Worm (Caenorhabditis elegans) whole organism, midembryonic: ENCODE results near the gene bcf-1.

Source experiments
- cog-1 ChIP-seq: sonication (generic microtip); optimal IDR thresholded peaks from 2 replicates; lab custom pipeline; 2016; ENCODE audit warnings: missing genetic modification characterization, missing compliant biosample characterization
- flt-1 ChIP-seq: fragments of 200-800 bp; sonication (Bioruptor generic); IDR thresholded peaks from 2 replicates; pipeline ENCODE4 v1.3.6; 2022; ENCODE audit warnings: missing genetic modification characterization, missing compliant biosample characterization
- ztf-23 ChIP-seq: fragments of 200-800 bp; sonication (Bioruptor generic); IDR thresholded peaks from 2 replicates; pipeline ENCODE4 v1.3.6; 2022; ENCODE audit warnings: missing genetic modification reagents, missing genetic modification characterization, missing compliant biosample characterization
- ztf-29 ChIP-seq: fragments of 200-800 bp; sonication (Bioruptor generic); IDR thresholded peaks from 2 replicates; pipeline ENCODE4 v1.3.6; 2022; ENCODE audit warnings: missing genetic modification reagents, missing genetic modification characterization, missing compliant biosample characterization

DNA sequence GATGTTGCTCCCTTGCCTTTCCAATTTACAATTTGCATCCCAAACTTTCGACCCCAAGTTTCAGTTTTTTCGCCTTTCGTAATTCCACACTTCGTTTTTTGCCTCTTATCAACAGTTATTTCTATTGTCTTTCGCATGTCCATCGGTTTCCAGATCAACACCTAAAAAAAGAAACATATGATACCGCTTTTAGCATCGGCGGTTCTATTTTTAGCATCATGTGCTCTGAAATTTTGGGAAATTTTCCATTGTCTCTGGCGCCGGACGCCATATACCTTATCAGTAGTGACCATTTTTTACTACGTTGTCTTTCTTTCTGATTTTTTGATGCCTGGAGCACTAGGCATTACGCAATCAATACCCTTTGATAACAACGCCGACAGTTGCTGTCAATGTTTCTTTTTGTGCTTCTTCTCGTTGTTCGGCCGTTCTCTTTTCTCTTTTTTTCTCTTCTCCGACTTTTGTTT is 52.6 kb downstream of the bcf-1 start, which contains the start of gene bcl-11:
- TF ChIP-seq flt-1 (GFP tag; lab: Robert Waterston, UW) (no peak), cog-1 (tag; lab: Kevin White, UChicago) (no peak), ztf-29 (GFP tag; lab: Robert Waterston, UW) (no peak), ztf-23 (GFP tag; lab: Robert Waterston, UW) (no peak)
